Worm (Caenorhabditis elegans): ENCODE measurements around the gene C01G6.4.

C01G6.4 gene

ce11 chrII:9282787-9283186 lies 9.9 kb upstream of the C01G6.4 start (continued):
- TF ChIP-seq nfya-1 (tag; optimal IDR thresholded peaks at IDR 0.05; ENCODE audit: borderline replicate concordance, insufficient read depth) (no peak), ztf-28 (GFP tag; IDR thresholded peaks at IDR 0.05) (no peak), attf-3 (GFP tag; conservative IDR thresholded peaks at IDR 0.05) (no peak), xnd-1 (tag; optimal IDR thresholded peaks at IDR 0.05) (no peak), bed-2 (GFP tag; IDR thresholded peaks at IDR 0.05) (no peak), lin-35 (GFP tag; optimal IDR thresholded peaks at IDR 0.05) (peak in 1 of 3 experiments; percentile 82), somi-1 (GFP tag; optimal IDR thresholded peaks at IDR 0.05) (peak; percentile 73), T07F8.4 (tag; optimal IDR thresholded peaks at IDR 0.05) (no peak), Y53F4B.3 (GFP tag; IDR thresholded peaks at IDR 0.05) (no peak), lsl-1 (GFP tag; optimal IDR thresholded peaks at IDR 0.05) (no peak), ztf-3 (GFP tag; optimal IDR thresholded peaks at IDR 0.05) (peak; percentile 28), madf-10 (tag; optimal IDR thresholded peaks at IDR 0.05) (peak; percentile 77), unc-130 (GFP tag; optimal IDR thresholded peaks at IDR 0.05) (no peak), zim-3 (tag; optimal IDR thresholded peaks at IDR 0.05) (no peak), tbx-9 (tag; optimal IDR thresholded peaks at IDR 0.05; ENCODE audit: borderline replicate concordance) (no peak), pha-4 (tag; optimal IDR thresholded peaks at IDR 0.05) (no peak), lsy-27 (tag; optimal IDR thresholded peaks at IDR 0.05; ENCODE audit: borderline replicate concordance, insufficient read depth) (no peak), T26A5.8 (tag; optimal IDR thresholded peaks at IDR 0.05) (no peak), ceh-79 (tag; optimal IDR thresholded peaks at IDR 0.05) (no peak), F49E8.2 (tag; optimal IDR thresholded peaks at IDR 0.05; ENCODE audit: insufficient read depth) (no peak), F23B12.7 (tag; optimal IDR thresholded peaks at IDR 0.05; ENCODE audit: insufficient read depth) (no peak), snpc-1.3 (tag; optimal IDR thresholded peaks at IDR 0.05; ENCODE audit: insufficient read depth) (peak; percentile 12), attf-6 (GFP tag; IDR thresholded peaks at IDR 0.05) (no peak), pbrm-1 (GFP tag; IDR thresholded peaks at IDR 0.05) (peak; percentile 70; the same call in 1 of the 2 replicates), Y79H2A.3 (GFP tag; conservative IDR thresholded peaks at IDR 0.05) (no peak), ztf-26 (tag; optimal IDR thresholded peaks at IDR 0.05) (peak; percentile 83), sptf-2 (GFP tag; optimal IDR thresholded peaks at IDR 0.05) (peak; percentile 38), nfyb-1 (GFP tag; IDR thresholded peaks at IDR 0.05) (peak; percentile 91), snpc-1.1 (tag; optimal IDR thresholded peaks at IDR 0.05; ENCODE audit: insufficient read depth) (no peak), let-526 (GFP tag; IDR thresholded peaks at IDR 0.05) (no peak), D2030.7 (GFP tag; IDR thresholded peaks at IDR 0.05) (no peak), B0035.1 (tag; optimal IDR thresholded peaks at IDR 0.05) (peak; percentile 56), sea-2 (GFP tag; IDR thresholded peaks at IDR 0.05) (no peak), aptf-2 (GFP tag; conservative IDR thresholded peaks at IDR 0.05) (no peak), him-1 (tag; optimal IDR thresholded peaks at IDR 0.05) (no peak), akir-1 (GFP tag; optimal IDR thresholded peaks at IDR 0.05) (no peak), ztf-6 (GFP tag; IDR thresholded peaks at IDR 0.05) (0 out of 2 replicates have a peak, but pooled peaks have one; percentile 39), mes-4 (tag; optimal IDR thresholded peaks at IDR 0.05) (no peak), hmg-1.2 (GFP tag; IDR thresholded peaks at IDR 0.05) (peak; percentile 88), ccch-3 (GFP tag; optimal IDR thresholded peaks at IDR 0.05) (no peak), aptf-3 (GFP tag; IDR thresholded peaks at IDR 0.05) (no peak), ama-1 (optimal IDR thresholded peaks at IDR 0.05) (peak; percentile 33), ama-1 (GFP tag; optimal IDR thresholded peaks at IDR 0.05) (peak in 1 of 2 experiments; percentile 50), ceh-100 (GFP tag; IDR thresholded peaks at IDR 0.05) (no peak), fkh-3 (tag; optimal IDR thresholded peaks at IDR 0.05) (no peak), chd-7 (tag; optimal IDR thresholded peaks at IDR 0.05) (peak; percentile 80), sdz-38 (tag; optimal IDR thresholded peaks at IDR 0.05) (no peak), ceh-40 (GFP tag; IDR thresholded peaks at IDR 0.05) (no peak), F52B5.7 (tag; optimal IDR thresholded peaks at IDR 0.05) (peak; percentile 42)
